Worm (Caenorhabditis elegans) whole organism, late embryonic: ENCODE data around the gene kreg-1.

ENCODE experiments used
- ceh-48 ChIP-seq: sonication (generic microtip); optimal IDR thresholded peaks from 2 replicates; lab custom pipeline; 2016; ENCODE audit warnings: missing genetic modification characterization, inconsistent platforms, missing compliant biosample characterization
- ceh-9 ChIP-seq: sonication (generic microtip); optimal IDR thresholded peaks from 2 replicates; lab custom pipeline; 2016; ENCODE audit warnings: mild to moderate bottlenecking, missing genetic modification characterization, inconsistent platforms, missing compliant biosample characterization
- fkh-10 ChIP-seq: fragments of 150-350 bp; optimal IDR thresholded peaks from 2 replicates; lab custom pipeline; 2014; ENCODE audit warnings: missing biosample characterization, missing genetic modification reagents, missing genetic modification characterization
- hlh-15 ChIP-seq: sonication (generic microtip); optimal IDR thresholded peaks from 2 replicates; lab custom pipeline; 2016; ENCODE audit warnings: missing genetic modification characterization, missing compliant biosample characterization
- nfya-1 ChIP-seq: sonication (generic microtip); optimal IDR thresholded peaks from 2 replicates; lab custom pipeline; 2017; ENCODE audit warnings: missing genetic modification characterization, mild to moderate bottlenecking, missing compliant biosample characterization, antibody characterized with exemption, moderate library complexity
- nhr-11 ChIP-seq: fragments of 150-350 bp; optimal IDR thresholded peaks from 2 replicates; lab custom pipeline; 2014; ENCODE audit warnings: missing biosample characterization, missing genetic modification characterization
- pha-4 ChIP-seq: fragments of 150-350 bp; optimal IDR thresholded peaks from 2 replicates; lab custom pipeline; 2018; ENCODE audit warnings: missing biosample characterization, missing genetic modification reagents, missing genetic modification characterization
- rnt-1 ChIP-seq: sonication (generic microtip); optimal IDR thresholded peaks from 2 replicates; lab custom pipeline; 2016; ENCODE audit warnings: missing genetic modification characterization, missing compliant biosample characterization
- sox-4 ChIP-seq: sonication (generic microtip); optimal IDR thresholded peaks from 2 replicates; lab custom pipeline; 2017; ENCODE audit warnings: mild to moderate bottlenecking, missing genetic modification characterization, inconsistent platforms, missing compliant biosample characterization
- tbx-2 ChIP-seq: sonication (generic microtip); optimal IDR thresholded peaks from 2 replicates; lab custom pipeline; 2016; ENCODE audit warnings: missing genetic modification characterization, missing compliant biosample characterization
- ttx-3 ChIP-seq: sonication (generic microtip); optimal IDR thresholded peaks from 2 replicates; lab custom pipeline; 2016; ENCODE audit warnings: missing genetic modification reagents, missing genetic modification characterization, missing compliant biosample characterization
- unc-55 ChIP-seq: sonication (generic microtip); optimal IDR thresholded peaks from 2 replicates; lab custom pipeline; 2017; ENCODE audit warnings: missing biosample characterization, missing genetic modification reagents, missing genetic modification characterization

DNA sequence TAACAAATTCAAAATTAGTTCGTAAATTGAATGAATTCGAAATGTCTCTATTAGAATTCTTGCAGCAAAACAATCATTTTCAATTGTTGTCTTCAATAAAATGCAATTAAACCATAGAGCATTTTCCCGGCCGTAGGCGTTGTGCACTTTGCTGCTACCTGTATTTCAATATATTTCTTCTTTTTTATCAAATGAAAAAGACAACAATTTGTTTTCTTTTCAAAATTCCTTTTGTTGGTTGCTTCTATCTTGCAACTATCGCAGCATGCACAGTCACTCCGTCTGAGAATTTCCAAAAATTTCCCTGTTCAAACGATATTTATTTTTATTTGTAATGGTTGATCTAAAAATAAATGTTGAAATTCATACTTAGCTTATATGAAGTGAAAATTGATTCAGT, 34.4 kb upstream of the kreg-1 start:
- no peak for TF ChIP-seq ceh-9 (tag; lab: Kevin White, UChicago)
- TF ChIP-seq pha-4 (tag; lab: Kevin White, UChicago), result no peak
- no peak for TF ChIP-seq ceh-48 (tag; lab: Kevin White, UChicago)
- TF ChIP-seq tbx-2 (tag; lab: Kevin White, UChicago), result no peak
- no peak for TF ChIP-seq ttx-3
- no peak for TF ChIP-seq sox-4
- TF ChIP-seq nfya-1, result no peak
- no peak for TF ChIP-seq rnt-1 (tag; lab: Kevin White, UChicago)
- no peak for TF ChIP-seq fkh-10 (GFP tag; lab: Kevin White, UChicago)
- no peak for TF ChIP-seq unc-55
- no peak for TF ChIP-seq hlh-15 (tag; lab: Kevin White, UChicago)
- TF ChIP-seq nhr-11, result no peak
